Worm (Caenorhabditis elegans): Measurements from ENCODE around the gene ify-1.

DNA sequence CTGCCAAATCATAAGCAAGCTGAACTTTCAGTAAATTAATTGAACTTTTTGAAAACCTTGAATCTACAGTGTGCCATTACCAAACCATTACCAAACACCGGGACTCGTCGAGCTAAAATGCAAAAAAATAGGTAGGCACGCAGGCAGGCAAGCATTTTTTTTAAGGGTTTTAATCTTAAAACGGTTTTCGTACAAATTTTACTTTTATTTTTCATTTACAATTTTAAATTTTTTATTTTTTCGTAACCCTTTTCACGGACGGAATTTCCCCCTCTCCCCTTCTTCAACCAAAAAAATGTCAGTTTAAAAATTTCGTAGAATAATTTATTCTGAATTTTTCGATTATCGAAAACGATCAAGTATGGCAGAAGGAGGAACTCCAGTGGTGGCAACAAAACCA lies 40.6 kb downstream of the ify-1 start, which contains the start of gene F59A6.2:
- TF ChIP-seq ama-1 (optimal IDR thresholded peaks at IDR 0.05) (no peak), fax-1 (tag; optimal IDR thresholded peaks at IDR 0.05) (no peak), dve-1 (tag; optimal IDR thresholded peaks at IDR 0.05) (no peak), ahr-1 (tag; optimal IDR thresholded peaks at IDR 0.05) (no peak), ceh-45 (GFP tag; IDR thresholded peaks at IDR 0.05) (no peak), unc-86 (tag; optimal IDR thresholded peaks at IDR 0.05) (no peak), pqm-1 (tag; optimal IDR thresholded peaks at IDR 0.05) (no peak), mec-3 (tag; optimal IDR thresholded peaks at IDR 0.05; ENCODE audit: borderline replicate concordance) (no peak), dmd-4 (tag; optimal IDR thresholded peaks at IDR 0.05; ENCODE audit: borderline replicate concordance) (no peak), pha-2 (tag; optimal IDR thresholded peaks at IDR 0.05) (no peak), ceh-19 (GFP tag; optimal IDR thresholded peaks at IDR 0.05) (no peak), che-1 (tag; optimal IDR thresholded peaks at IDR 0.05) (no peak)
